Worm (Caenorhabditis elegans): ENCODE measurements around the gene swt-3.

DNA sequence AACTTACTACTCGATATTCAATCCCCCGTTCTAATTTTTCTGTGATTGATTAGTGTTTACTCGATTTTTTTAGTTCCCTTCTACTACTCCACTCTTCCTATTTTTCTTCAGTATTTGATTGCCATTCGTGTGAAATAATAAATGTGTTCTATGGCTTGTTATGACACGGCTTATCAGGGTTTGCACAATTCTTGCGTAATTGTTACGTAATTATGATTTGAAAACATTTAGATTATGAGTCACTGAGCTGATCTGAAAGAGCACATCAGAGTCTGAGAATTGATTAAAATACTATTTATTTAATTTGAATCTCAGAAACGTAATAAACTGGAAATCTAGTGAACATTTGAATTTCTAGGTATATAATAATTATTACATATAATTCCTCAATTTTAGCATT lies 2.9 kb downstream of the swt-3 start:
- TF ChIP-seq fos-1 (tag; optimal IDR thresholded peaks at IDR 0.05) (no peak), pag-3 (tag; optimal IDR thresholded peaks at IDR 0.05; ENCODE audit: borderline replicate concordance, insufficient read depth) (no peak), egl-27 (tag; optimal IDR thresholded peaks at IDR 0.05) (no peak), elt-3 (tag; optimal IDR thresholded peaks at IDR 0.05) (no peak)
